Worm (Caenorhabditis elegans) whole organism, young adult: Measurements from ENCODE around the gene F36H12.17.
"Not testable (repeated sequence)": the region's sequence is repeated elsewhere in the genome, so short reads cannot be mapped to it uniquely, and the experiment has no call there.

Source experiments
- B0035.1 ChIP-seq: sonication (generic microtip); optimal IDR thresholded peaks from 2 replicates; lab custom pipeline; 2016; ENCODE audit warnings: missing genetic modification characterization, mild to moderate bottlenecking, missing compliant biosample characterization, missing genotype, missing genetic modification reagents
- C17E4.6 ChIP-seq: fragments of 200-800 bp; sonication (Bioruptor generic); IDR thresholded peaks from 2 replicates; pipeline ENCODE4 v1.3.6; 2022; ENCODE audit warnings: missing genetic modification reagents, missing genetic modification characterization, missing compliant biosample characterization
- die-1 ChIP-seq: sonication (generic microtip); optimal IDR thresholded peaks from 2 replicates; lab custom pipeline; 2016; ENCODE audit warnings: missing genotype, mild to moderate bottlenecking, missing genetic modification characterization, missing compliant biosample characterization
- dpl-1 ChIP-seq: fragments of 150-350 bp; optimal IDR thresholded peaks from 2 replicates; lab custom pipeline; 2014; ENCODE audit warnings: missing biosample characterization, missing genetic modification reagents, missing genetic modification characterization
- efl-1 ChIP-seq: fragments of 150-350 bp; optimal IDR thresholded peaks from 2 replicates; lab custom pipeline; 2014; ENCODE audit warnings: missing biosample characterization, missing genetic modification reagents, missing genetic modification characterization
- lsl-1 ChIP-seq: fragments of 200-800 bp; sonication (Bioruptor generic); optimal IDR thresholded peaks from 2 replicates; lab custom pipeline; 2018; ENCODE audit warnings: mild to moderate bottlenecking, missing genetic modification characterization, moderate library complexity, missing compliant biosample characterization
- mcd-1 ChIP-seq: fragments of 200-800 bp; sonication (Bioruptor generic); IDR thresholded peaks from 2 replicates; pipeline ENCODE4 v1.3.6; 2022; ENCODE audit warnings: missing genetic modification reagents, missing genetic modification characterization, missing compliant biosample characterization
- nfya-2 ChIP-seq: fragments of 200-800 bp; sonication (Bioruptor generic); IDR thresholded peaks from 2 replicates; pipeline ENCODE4 v1.3.6; 2022; ENCODE audit warnings: missing genetic modification reagents, missing genetic modification characterization, missing compliant biosample characterization
- nhr-90 ChIP-seq: sonication (generic microtip); optimal IDR thresholded peaks from 2 replicates; lab custom pipeline; 2016; ENCODE audit warnings: missing genotype, mild to moderate bottlenecking, missing genetic modification characterization, missing compliant biosample characterization
- snpc-4 ChIP-seq, 5 experiments: fragments of 150-350 bp in 1 of 5; sonication (generic microtip) in 4 of 5; optimal IDR thresholded peaks; 2 replicates each; lab custom pipeline; 2014 to 2018; ENCODE audit warnings: missing genetic modification characterization in 5 of 5, missing biosample characterization in 3 of 5, antibody characterized with exemption in 2 of 5, mild to moderate bottlenecking in 2 of 5, missing compliant biosample characterization in 2 of 5, missing genotype in 2 of 5, moderate library complexity in 2 of 5, missing genetic modification reagents in 1 of 5
- tlf-1 ChIP-seq: fragments of 200-800 bp; sonication (Bioruptor generic); optimal IDR thresholded peaks from 2 replicates; lab custom pipeline; 2018; ENCODE audit warnings: mild to moderate bottlenecking, missing genetic modification characterization, missing compliant biosample characterization

DNA sequence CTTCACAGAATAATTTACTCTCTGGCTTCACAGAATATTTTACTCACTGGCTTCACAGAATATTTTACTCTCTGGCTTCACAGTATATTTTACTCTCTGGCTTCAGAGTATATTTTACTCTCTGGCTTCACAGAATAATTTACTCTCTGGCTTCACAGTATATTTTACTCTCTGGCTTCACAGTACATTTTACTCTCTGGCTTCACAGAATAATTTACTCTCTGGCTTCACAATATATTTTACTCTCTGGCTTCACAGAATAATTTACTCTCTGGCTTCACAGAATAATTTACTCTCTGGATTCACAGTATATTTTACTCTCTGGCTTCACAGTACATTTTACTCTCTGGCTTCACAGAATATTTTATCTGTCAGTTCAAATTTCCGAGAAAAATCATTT lies 21.5 kb upstream of the F36H12.17 start:
- not testable (repeated sequence) for TF ChIP-seq die-1 (tag; lab: Kevin White, UChicago); tlf-1 (GFP tag; lab: Kevin White, UChicago); snpc-4 (GFP tag; optimal IDR thresholded peaks at IDR 0.05; lab: Kevin White, UChicago); snpc-4 (tag; optimal IDR thresholded peaks at IDR 0.05; lab: Kevin White, UChicago); nhr-90 (tag; lab: Kevin White, UChicago); B0035.1 (tag; lab: Kevin White, UChicago); mcd-1 (GFP tag; lab: Robert Waterston, UW); efl-1 (GFP tag; lab: Kevin White, UChicago); lsl-1; dpl-1; nfya-2 (GFP tag; lab: Robert Waterston, UW); C17E4.6 (GFP tag; lab: Robert Waterston, UW)
